Worm (Caenorhabditis elegans): Measurements from ENCODE around the gene cit-1.2.

Gene cit-1.2

ce11 chrIII:8022077-8022476 lies 11.5 kb downstream of the cit-1.2 start, which contains the start of gene F44B9.2:
TSS of gene F44B9.2 (plus strand) at chrIII:8022463.
- TF ChIP-seq efl-1 (GFP tag; optimal IDR thresholded peaks at IDR 0.05) (no peak), F22D6.2 (tag; optimal IDR thresholded peaks at IDR 0.05) (no peak), lin-54 (GFP tag; optimal IDR thresholded peaks at IDR 0.05) (no peak), ekl-4 (GFP tag; IDR thresholded peaks at IDR 0.05) (no peak), zfh-2 (GFP tag; conservative IDR thresholded peaks at IDR 0.05) (no peak), pbrm-1 (GFP tag; IDR thresholded peaks at IDR 0.05) (no peak), F49E8.2 (tag; optimal IDR thresholded peaks at IDR 0.05; ENCODE audit: insufficient read depth) (no peak), die-1 (tag; optimal IDR thresholded peaks at IDR 0.05) (no peak), snpc-1.1 (tag; optimal IDR thresholded peaks at IDR 0.05; ENCODE audit: insufficient read depth) (no peak), ceh-100 (GFP tag; IDR thresholded peaks at IDR 0.05) (no peak), repo-1 (tag; optimal IDR thresholded peaks at IDR 0.05) (no peak), egrh-3 (GFP tag; IDR thresholded peaks at IDR 0.05) (no peak), attf-6 (GFP tag; IDR thresholded peaks at IDR 0.05) (no peak), lir-1 (GFP tag; conservative IDR thresholded peaks at IDR 0.05) (no peak), dpl-1 (GFP tag; optimal IDR thresholded peaks at IDR 0.05) (no peak), lin-26 (GFP tag; IDR thresholded peaks at IDR 0.05) (no peak)

DNA sequence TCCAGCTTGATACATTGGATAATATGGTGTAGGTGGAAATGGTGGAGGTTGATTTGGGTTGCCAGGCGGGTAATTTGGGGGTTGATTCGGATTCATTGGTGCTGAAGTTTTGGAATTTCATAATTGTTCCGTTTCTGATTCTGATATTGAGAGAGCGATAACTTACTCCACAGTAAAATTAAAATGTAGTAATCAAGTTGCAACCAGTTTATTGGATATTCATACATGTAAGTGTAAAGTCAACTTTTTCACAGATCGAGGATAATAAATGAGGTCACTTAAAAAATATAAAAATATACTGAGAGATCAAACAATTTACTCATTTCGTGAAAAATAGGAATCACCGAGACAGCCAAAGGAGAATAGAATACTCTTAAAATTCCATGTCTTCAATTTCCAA lies 17.4 kb downstream of the cit-1.2 start, which contains the start of gene mdt-30:
mdt-30 (minus strand) TSS at position 101 of the 400 bp plus-strand sequence.
- TF ChIP-seq hlh-26 (GFP tag; conservative IDR thresholded peaks at IDR 0.05) = no peak
- TF ChIP-seq K12H6.12 (tag; optimal IDR thresholded peaks at IDR 0.05) = no peak
- TF ChIP-seq F52B5.7 (tag; optimal IDR thresholded peaks at IDR 0.05) = no peak
- TF ChIP-seq rcor-1 (GFP tag; IDR thresholded peaks at IDR 0.05) = 0 out of 2 replicates have a peak, but pooled peaks have one; percentile 12
- no peak for TF ChIP-seq ztf-26 (tag; optimal IDR thresholded peaks at IDR 0.05)
- no peak for TF ChIP-seq Y53F4B.3 (GFP tag; IDR thresholded peaks at IDR 0.05)
- TF ChIP-seq B0019.2 (GFP tag; conservative IDR thresholded peaks at IDR 0.05) = 0 out of 2 replicates have a peak, but pooled peaks have one; percentile 30
- TF ChIP-seq madf-3 (GFP tag; IDR thresholded peaks at IDR 0.05) = 0 out of 2 replicates have a peak, but pooled peaks have one; percentile 12
- TF ChIP-seq ekl-4 (GFP tag; IDR thresholded peaks at IDR 0.05) = 0 out of 2 replicates have a peak, but pooled peaks have one; percentile 40
- no peak for TF ChIP-seq rpc-1 (optimal IDR thresholded peaks at IDR 0.05)
- TF ChIP-seq rpc-1 (tag; optimal IDR thresholded peaks at IDR 0.05) = no peak

ce11 chrIII:8029487-8029886 lies 18.9 kb downstream of the cit-1.2 start, which contains the start of gene F44B9.8:
TSS of gene F44B9.8 (minus strand) at chrIII:8029649.
- no peak for TF ChIP-seq nhr-120 (GFP tag; IDR thresholded peaks at IDR 0.05)
- peak; percentile 9 for TF ChIP-seq pha-4 (tag; optimal IDR thresholded peaks at IDR 0.05)
- peak; percentile 32 for TF ChIP-seq dpl-1 (GFP tag; optimal IDR thresholded peaks at IDR 0.05)
- no peak for TF ChIP-seq snpc-1.3 (tag; optimal IDR thresholded peaks at IDR 0.05; ENCODE audit: insufficient read depth)
- TF ChIP-seq ztf-28 (GFP tag; IDR thresholded peaks at IDR 0.05) = no peak
- no peak for TF ChIP-seq ztf-25 (GFP tag; IDR thresholded peaks at IDR 0.05)
- TF ChIP-seq K11D2.4 (GFP tag; IDR thresholded peaks at IDR 0.05) = no peak
- peak; percentile 42 for TF ChIP-seq efl-1 (GFP tag; optimal IDR thresholded peaks at IDR 0.05)
- peak; percentile 80 for TF ChIP-seq F33H1.4 (GFP tag; IDR thresholded peaks at IDR 0.05)
- TF ChIP-seq madf-6 (GFP tag; IDR thresholded peaks at IDR 0.05) = peak; percentile 62; the same call in 1 of the 2 replicates
- peak; percentile 9 for TF ChIP-seq lsl-1 (GFP tag; optimal IDR thresholded peaks at IDR 0.05)
- no peak for TF ChIP-seq C06A6.2 (GFP tag; conservative IDR thresholded peaks at IDR 0.05)
- TF ChIP-seq somi-1 (GFP tag; optimal IDR thresholded peaks at IDR 0.05) = no peak
- no peak for TF ChIP-seq K12H6.12 (tag; optimal IDR thresholded peaks at IDR 0.05)
- no peak for TF ChIP-seq T07F8.4 (tag; optimal IDR thresholded peaks at IDR 0.05)

Data from whole organism, young adult.